Worm (Caenorhabditis elegans) whole organism, L1 larva: ENCODE results near the gene dnpp-1.

Source experiments
- C04F5.9 ChIP-seq: sonication (generic microtip); optimal IDR thresholded peaks from 2 replicates; lab custom pipeline; 2016; ENCODE audit warnings: missing genetic modification characterization, missing compliant biosample characterization
- aha-1 ChIP-seq: fragments of 150-350 bp; optimal IDR thresholded peaks from 2 replicates; lab custom pipeline; 2014; ENCODE audit warnings: missing biosample characterization, missing genetic modification characterization
- alr-1 ChIP-seq: fragments of 200-800 bp; sonication (Bioruptor generic); optimal IDR thresholded peaks from 2 replicates; lab custom pipeline; 2018; ENCODE audit warnings: borderline replicate concordance, mild to moderate bottlenecking, missing genetic modification characterization, missing compliant biosample characterization
- aly-2 ChIP-seq: fragments of 150-350 bp; optimal IDR thresholded peaks from 2 replicates; lab custom pipeline; 2014; ENCODE audit warnings: missing biosample characterization, missing genetic modification characterization
- ama-1 ChIP-seq: fragments of 150-350 bp; optimal IDR thresholded peaks from 2 replicates; lab custom pipeline; 2014
- blmp-1 ChIP-seq: fragments of 150-350 bp; optimal IDR thresholded peaks from 2 replicates; lab custom pipeline; 2014; ENCODE audit warnings: missing biosample characterization, missing genetic modification characterization
- ceh-88 ChIP-seq: fragments of 200-800 bp; sonication (Bioruptor generic); IDR thresholded peaks from 2 replicates; pipeline ENCODE4 v1.3.6; 2022; ENCODE audit warnings: missing genetic modification characterization, missing compliant biosample characterization
- ces-1 ChIP-seq: fragments of 150-350 bp; optimal IDR thresholded peaks from 2 replicates; lab custom pipeline; 2014; ENCODE audit warnings: missing biosample characterization, missing genetic modification reagents, missing genetic modification characterization
- dpl-1 ChIP-seq, 3 experiments: fragments of 150-350 bp in 2 of 3; sonication (generic microtip) in 1 of 3; optimal IDR thresholded peaks; 2 replicates each; lab custom pipeline; 2014 to 2017; ENCODE audit warnings: missing biosample characterization in 3 of 3, missing genetic modification characterization in 3 of 3, missing genetic modification reagents in 3 of 3
- efl-1 ChIP-seq, 4 experiments: fragments of 150-350 bp; optimal IDR thresholded peaks in 3 of 4; peaks in 1 of 4; 1 replicate in 1 of 4; 2 replicates in 3 of 4; lab custom pipeline; 2014; ENCODE audit warnings: missing biosample characterization in 2 of 4, missing genetic modification characterization in 2 of 4, missing genetic modification reagents in 2 of 4
- efl-3 ChIP-seq: fragments of 200-800 bp; sonication (Bioruptor generic); optimal IDR thresholded peaks from 2 replicates; lab custom pipeline; 2018; ENCODE audit warnings: mild to moderate bottlenecking, missing genetic modification characterization, missing compliant biosample characterization
- egl-13 ChIP-seq: sonication (generic microtip); optimal IDR thresholded peaks from 2 replicates; lab custom pipeline; 2016; ENCODE audit warnings: missing genotype, missing genetic modification reagents, missing genetic modification characterization, missing compliant biosample characterization
- egl-27 ChIP-seq, 2 experiments: fragments of 150-350 bp in 1 of 2; sonication (generic microtip); optimal IDR thresholded peaks; 3 replicates each; lab custom pipeline; 2017 to 2018; ENCODE audit warnings: missing biosample characterization in 2 of 2, missing genetic modification characterization in 2 of 2, missing genetic modification reagents in 2 of 2
- elt-2 ChIP-seq: sonication (generic microtip); optimal IDR thresholded peaks from 2 replicates; lab custom pipeline; 2016; ENCODE audit warnings: missing genetic modification characterization, mild to moderate bottlenecking, inconsistent platforms, missing compliant biosample characterization, missing genetic modification reagents
- elt-3 ChIP-seq, 6 experiments: fragments of 150-350 bp in 1 of 6; sonication (generic microtip); optimal IDR thresholded peaks; 2 replicates each; lab custom pipeline; 2017 to 2018; ENCODE audit warnings: missing biosample characterization in 6 of 6, missing genetic modification characterization in 6 of 6, inconsistent platforms in 1 of 6
- fkh-8 ChIP-seq: sonication (generic microtip); optimal IDR thresholded peaks from 2 replicates; lab custom pipeline; 2016; ENCODE audit warnings: mild to moderate bottlenecking, missing genetic modification characterization, missing compliant biosample characterization
- hlh-17 ChIP-seq: fragments of 200-800 bp; sonication (Bioruptor generic); optimal IDR thresholded peaks from 2 replicates; lab custom pipeline; 2018; ENCODE audit warnings: missing genetic modification characterization, mild to moderate bottlenecking, missing compliant biosample characterization, moderate library complexity, borderline replicate concordance
- hpl-2 ChIP-seq: fragments of 150-350 bp; optimal IDR thresholded peaks from 2 replicates; lab custom pipeline; 2014; ENCODE audit warnings: missing biosample characterization, missing genetic modification reagents, missing genetic modification characterization
- irx-1 ChIP-seq: sonication (generic microtip); optimal IDR thresholded peaks from 2 replicates; lab custom pipeline; 2016; ENCODE audit warnings: missing genetic modification characterization, missing compliant biosample characterization
- lin-13 ChIP-seq: fragments of 150-350 bp; optimal IDR thresholded peaks from 2 replicates; lab custom pipeline; 2014; ENCODE audit warnings: missing biosample characterization, missing genetic modification reagents, missing genetic modification characterization
- lin-14 ChIP-seq: fragments of 200-800 bp; sonication (Bioruptor generic); optimal IDR thresholded peaks from 2 replicates; lab custom pipeline; 2018; ENCODE audit warnings: mild to moderate bottlenecking, missing genetic modification characterization, moderate library complexity, missing compliant biosample characterization
- lin-35 ChIP-seq, 2 experiments: fragments of 150-350 bp; optimal IDR thresholded peaks; 2 replicates each; lab custom pipeline; 2014; ENCODE audit warnings: missing biosample characterization in 2 of 2, missing genetic modification characterization in 2 of 2, missing genetic modification reagents in 2 of 2
- lsy-2 ChIP-seq, 2 experiments: fragments of 150-350 bp; optimal IDR thresholded peaks; 2 replicates each; lab custom pipeline; 2014; ENCODE audit warnings: missing biosample characterization in 2 of 2, missing genetic modification characterization in 2 of 2
- mab-9 ChIP-seq: fragments of 200-800 bp; sonication (Bioruptor generic); IDR thresholded peaks from 2 replicates; pipeline ENCODE4 v1.3.6; 2022; ENCODE audit warnings: missing genetic modification reagents, missing genetic modification characterization, missing compliant biosample characterization
- mdl-1 ChIP-seq, 2 experiments: fragments of 150-350 bp; optimal IDR thresholded peaks; 2 replicates each; lab custom pipeline; 2014 to 2017; ENCODE audit warnings: missing biosample characterization in 2 of 2, missing genetic modification characterization in 2 of 2, inconsistent platforms in 1 of 2
- mef-2 ChIP-seq: fragments of 150-350 bp; optimal IDR thresholded peaks from 2 replicates; lab custom pipeline; 2014; ENCODE audit warnings: missing biosample characterization, missing genetic modification characterization
- mep-1 ChIP-seq: fragments of 150-350 bp; optimal IDR thresholded peaks from 2 replicates; lab custom pipeline; 2014; ENCODE audit warnings: missing biosample characterization, missing genetic modification characterization
- nhr-11 ChIP-seq: fragments of 150-350 bp; optimal IDR thresholded peaks from 2 replicates; lab custom pipeline; 2014; ENCODE audit warnings: missing biosample characterization, missing genetic modification characterization
- nhr-19 ChIP-seq: fragments of 200-800 bp; sonication (Bioruptor generic); conservative IDR thresholded peaks from 2 replicates; pipeline ENCODE4 v1.3.6; 2022; ENCODE audit warnings: missing genetic modification characterization, missing compliant biosample characterization
- nhr-20 ChIP-seq: sonication (generic microtip); optimal IDR thresholded peaks from 2 replicates; lab custom pipeline; 2016; ENCODE audit warnings: mild to moderate bottlenecking, missing genetic modification characterization, missing compliant biosample characterization
- nhr-237 ChIP-seq: fragments of 150-350 bp; optimal IDR thresholded peaks from 2 replicates; lab custom pipeline; 2014; ENCODE audit warnings: missing biosample characterization, missing genetic modification characterization
- nhr-28 ChIP-seq: fragments of 150-350 bp; optimal IDR thresholded peaks from 2 replicates; lab custom pipeline; 2014; ENCODE audit warnings: missing biosample characterization, missing genetic modification characterization
- nhr-71 ChIP-seq: sonication (generic microtip); optimal IDR thresholded peaks from 2 replicates; lab custom pipeline; 2016; ENCODE audit warnings: mild to moderate bottlenecking, missing genetic modification characterization, moderate library complexity, missing compliant biosample characterization
- nhr-77 ChIP-seq: fragments of 150-350 bp; optimal IDR thresholded peaks from 2 replicates; lab custom pipeline; 2014; ENCODE audit warnings: missing biosample characterization, missing genetic modification characterization
- nhr-84 ChIP-seq: sonication (generic microtip); optimal IDR thresholded peaks from 2 replicates; lab custom pipeline; 2017; ENCODE audit warnings: missing biosample characterization, missing genetic modification characterization
- nhr-85 ChIP-seq: sonication (generic microtip); peaks from one replicate; lab custom pipeline; 2016; ENCODE audit warnings: missing genetic modification characterization, inconsistent platforms, missing compliant biosample characterization
- nhr-90 ChIP-seq: sonication (generic microtip); optimal IDR thresholded peaks from 2 replicates; lab custom pipeline; 2016; ENCODE audit warnings: mild to moderate bottlenecking, missing genetic modification characterization, missing compliant biosample characterization; ENCODE audit not compliant: poor library complexity
- pag-3 ChIP-seq: sonication (generic microtip); optimal IDR thresholded peaks from 2 replicates; lab custom pipeline; 2017; ENCODE audit warnings: missing genetic modification characterization, mild to moderate bottlenecking, missing compliant biosample characterization, antibody characterized with exemption, borderline replicate concordance; ENCODE audit not compliant: insufficient read depth
- pqm-1 ChIP-seq: sonication (generic microtip); optimal IDR thresholded peaks from 3 replicates; lab custom pipeline; 2017; ENCODE audit warnings: missing biosample characterization, missing genetic modification characterization
- rnt-1 ChIP-seq: sonication (generic microtip); optimal IDR thresholded peaks from 2 replicates; lab custom pipeline; 2016; ENCODE audit warnings: mild to moderate bottlenecking, missing genetic modification characterization, moderate library complexity, missing compliant biosample characterization
- snu-23 ChIP-seq: sonication (generic microtip); optimal IDR thresholded peaks from 2 replicates; lab custom pipeline; 2016; ENCODE audit warnings: missing genetic modification characterization, missing compliant biosample characterization
- tbx-2 ChIP-seq: sonication (generic microtip); optimal IDR thresholded peaks from 2 replicates; lab custom pipeline; 2016; ENCODE audit warnings: missing genetic modification characterization, missing compliant biosample characterization
- unc-130 ChIP-seq: fragments of 150-350 bp; optimal IDR thresholded peaks from 2 replicates; lab custom pipeline; 2017; ENCODE audit warnings: missing biosample characterization, missing genetic modification characterization, inconsistent platforms
- unc-30 ChIP-seq: sonication (generic microtip); optimal IDR thresholded peaks from 2 replicates; lab custom pipeline; 2017; ENCODE audit warnings: missing biosample characterization, missing genetic modification characterization
- vab-15 ChIP-seq: sonication (generic microtip); optimal IDR thresholded peaks from 2 replicates; lab custom pipeline; 2017; ENCODE audit warnings: missing genotype, mild to moderate bottlenecking, missing genetic modification characterization, missing compliant biosample characterization
- zag-1 ChIP-seq: fragments of 150-350 bp; optimal IDR thresholded peaks from 2 replicates; lab custom pipeline; 2014; ENCODE audit warnings: missing biosample characterization, missing genetic modification characterization
- ztf-4 ChIP-seq: fragments of 150-350 bp; optimal IDR thresholded peaks from 2 replicates; lab custom pipeline; 2014; ENCODE audit warnings: missing biosample characterization, missing genetic modification characterization

The dnpp-1 gene

ce11 chrIII:5812672-5813071 lies 50.9 kb downstream of the dnpp-1 start:
- TF ChIP-seq rnt-1 (tag; lab: Kevin White, UChicago): no peak
- TF ChIP-seq fkh-8 (tag; lab: Kevin White, UChicago): no peak
- TF ChIP-seq elt-2 (tag; lab: Kevin White, UChicago): no peak
- no peak for TF ChIP-seq egl-13 (tag; lab: Kevin White, UChicago)
- TF ChIP-seq mab-9 (GFP tag; lab: Robert Waterston, UW): no peak
- TF ChIP-seq efl-3: no peak
- TF ChIP-seq tbx-2 (tag; lab: Kevin White, UChicago): peak; percentile 36
- no peak for TF ChIP-seq nhr-84 (tag; lab: Kevin White, UChicago)
- no peak for TF ChIP-seq irx-1
- TF ChIP-seq mdl-1 (tag; optimal IDR thresholded peaks at IDR 0.05; lab: Kevin White, UChicago): no peak
- TF ChIP-seq nhr-77 (tag; lab: Kevin White, UChicago): no peak
- peak; percentile 66 for TF ChIP-seq lin-14 (GFP tag; lab: Kevin White, UChicago)
- TF ChIP-seq nhr-11 (tag; lab: Kevin White, UChicago): no peak
- no peak for TF ChIP-seq aha-1
- peak; percentile 64 for TF ChIP-seq nhr-85 (tag; lab: Kevin White, UChicago)
- TF ChIP-seq zag-1 (tag; lab: Kevin White, UChicago): no peak
- no peak for TF ChIP-seq hpl-2 (GFP tag; lab: Kevin White, UChicago)
- peak in 1 of 2 experiments; percentile 5 for TF ChIP-seq lsy-2 (tag; optimal IDR thresholded peaks at IDR 0.05; lab: Kevin White, UChicago)
- TF ChIP-seq pqm-1 (tag; lab: Kevin White, UChicago): no peak
- TF ChIP-seq mef-2 (tag; lab: Kevin White, UChicago): no peak
- TF ChIP-seq lin-35 (GFP tag; optimal IDR thresholded peaks at IDR 0.05; lab: Kevin White, UChicago): peak in 1 of 2 experiments; percentile 52
- TF ChIP-seq efl-1 (optimal IDR thresholded peaks at IDR 0.05; lab: Kevin White, UChicago): no peak
- TF ChIP-seq efl-1 (GFP tag; optimal IDR thresholded peaks at IDR 0.05 in 1 of 2; lab: Kevin White, UChicago): peak in 1 of 2 experiments; percentile 68
- peak; percentile 31 for TF ChIP-seq mep-1
- TF ChIP-seq nhr-20: peak; percentile 36
- TF ChIP-seq ama-1 (lab: Kevin White, UChicago): no peak
- TF ChIP-seq vab-15 (tag; lab: Kevin White, UChicago): no peak
- TF ChIP-seq aly-2 (tag; lab: Kevin White, UChicago): no peak
- TF ChIP-seq alr-1: no peak
- no peak for TF ChIP-seq ceh-88 (GFP tag; lab: Robert Waterston, UW)
- no peak for TF ChIP-seq nhr-19 (GFP tag; lab: Robert Waterston, UW)
- no peak for TF ChIP-seq unc-30
- TF ChIP-seq elt-3 (tag; optimal IDR thresholded peaks at IDR 0.05; lab: Kevin White, UChicago): peak in 4 of 6 experiments; percentile 7 to 66 (median 34)
- TF ChIP-seq dpl-1 (GFP tag; optimal IDR thresholded peaks at IDR 0.05; lab: Kevin White, UChicago): no peak
- TF ChIP-seq ztf-4: no peak
- TF ChIP-seq C04F5.9 (tag; lab: Kevin White, UChicago): no peak
- TF ChIP-seq blmp-1 (tag; lab: Kevin White, UChicago): peak; percentile 81
- no peak for TF ChIP-seq unc-130 (tag; lab: Kevin White, UChicago)
- no peak for TF ChIP-seq ces-1 (GFP tag; lab: Kevin White, UChicago)
- TF ChIP-seq pag-3 (tag; lab: Kevin White, UChicago): no peak
- TF ChIP-seq snu-23 (GFP tag; lab: Kevin White, UChicago): peak; percentile 32
- no peak for TF ChIP-seq nhr-237 (tag; lab: Kevin White, UChicago)
- no peak for TF ChIP-seq lin-13 (GFP tag; lab: Kevin White, UChicago)
- TF ChIP-seq nhr-90 (tag; lab: Kevin White, UChicago): no peak
- TF ChIP-seq nhr-71: peak; percentile 47
- TF ChIP-seq hlh-17 (GFP tag; lab: Kevin White, UChicago): no peak
- TF ChIP-seq nhr-28: no peak
- TF ChIP-seq egl-27 (tag; optimal IDR thresholded peaks at IDR 0.05; lab: Kevin White, UChicago): no peak
